Worm (Caenorhabditis elegans): ENCODE measurements around the gene B0244.15.

B0244.15 gene

ce11 chrIII:5710676-5711075 is 32.5 kb upstream of the B0244.15 start (continued):
- TF ChIP-seq F37D6.2 (tag; optimal IDR thresholded peaks at IDR 0.05) (no peak), ctbp-1 (GFP tag; IDR thresholded peaks at IDR 0.05) (no peak), F26F4.8 (GFP tag; conservative IDR thresholded peaks at IDR 0.05) (no peak), dmd-8 (GFP tag; IDR thresholded peaks at IDR 0.05) (no peak), daf-8 (GFP tag; IDR thresholded peaks at IDR 0.05) (no peak), egl-27 (tag; optimal IDR thresholded peaks at IDR 0.05) (no peak), Y105C5A.15 (GFP tag; IDR thresholded peaks at IDR 0.05) (no peak), daf-12 (tag; optimal IDR thresholded peaks at IDR 0.05) (no peak), zip-2 (tag; optimal IDR thresholded peaks at IDR 0.05) (no peak), nhr-237 (tag; optimal IDR thresholded peaks at IDR 0.05) (no peak), arid-1 (GFP tag; conservative IDR thresholded peaks at IDR 0.05) (no peak), zag-1 (tag; optimal IDR thresholded peaks at IDR 0.05) (no peak)

- TF ChIP-seq hlh-11 (tag; optimal IDR thresholded peaks at IDR 0.05): no peak
- no peak for TF ChIP-seq daf-16 (GFP tag; optimal IDR thresholded peaks at IDR 0.05)
- TF ChIP-seq daf-16 (tag; optimal IDR thresholded peaks at IDR 0.05): peak; percentile 6
- no peak for TF ChIP-seq madf-5 (GFP tag; IDR thresholded peaks at IDR 0.05)
- no peak for TF ChIP-seq saeg-2 (GFP tag; IDR thresholded peaks at IDR 0.05)
- TF ChIP-seq ceh-32 (tag; optimal IDR thresholded peaks at IDR 0.05; ENCODE audit: poor library complexity): no peak
- no peak for TF ChIP-seq ceh-82 (tag; optimal IDR thresholded peaks at IDR 0.05)
These were observed 31.9 kb upstream of the B0244.15 start, which contains the start of gene rbm-26 for ce11 chrIII:5711242-5711641. rbm-26 (plus strand) TSS chrIII:5711542.

ce11 chrIII:5711881-5712643 is 31.1 kb upstream of the B0244.15 start:
- 0 out of 2 replicates have a peak, but pooled peaks have one; percentile 25 for TF ChIP-seq D1046.2 (GFP tag; IDR thresholded peaks at IDR 0.05)
- TF ChIP-seq mes-2 (tag; optimal IDR thresholded peaks at IDR 0.05; ENCODE audit: poor library complexity, severe bottlenecking): no peak
- TF ChIP-seq aha-1 (tag): peak; percentile 93
- no peak for TF ChIP-seq hmg-1.1 (GFP tag; IDR thresholded peaks at IDR 0.05)
- peak; percentile 65 for TF ChIP-seq set-16 (GFP tag; IDR thresholded peaks at IDR 0.05)
- TF ChIP-seq unc-62 (GFP tag; optimal IDR thresholded peaks at IDR 0.05 in 1 of 2): peak in 1 of 2 experiments; percentile 32
- no peak for TF ChIP-seq unc-62 (tag; optimal IDR thresholded peaks at IDR 0.05)

ce11 chrIII:5714230-5714983 is 28.8 kb upstream of the B0244.15 start, which contains the start of gene arf-1:
arf-1 (plus strand) TSS chrIII:5714886.
- TF ChIP-seq daf-8 (GFP tag; IDR thresholded peaks at IDR 0.05): no peak
- TF ChIP-seq ceh-32 (tag; optimal IDR thresholded peaks at IDR 0.05; ENCODE audit: poor library complexity): no peak
- TF ChIP-seq jun-1 (tag; optimal IDR thresholded peaks at IDR 0.05): no peak
- no peak for TF ChIP-seq gei-8 (GFP tag; optimal IDR thresholded peaks at IDR 0.05)
- no peak for TF ChIP-seq vab-7 (GFP tag; IDR thresholded peaks at IDR 0.05)
- no peak for TF ChIP-seq nhr-10 (tag; optimal IDR thresholded peaks at IDR 0.05)
- no peak for TF ChIP-seq unc-130 (GFP tag; optimal IDR thresholded peaks at IDR 0.05)
- TF ChIP-seq attf-4 (tag; optimal IDR thresholded peaks at IDR 0.05): no peak
- no peak for TF ChIP-seq pha-4 (GFP tag; IDR thresholded peaks at IDR 0.05)
- no peak for TF ChIP-seq pha-4 (tag; optimal IDR thresholded peaks at IDR 0.05)
- TF ChIP-seq Y75B8A.6 (GFP tag; IDR thresholded peaks at IDR 0.05): 0 out of 2 replicates have a peak, but pooled peaks have one; percentile 8
- TF ChIP-seq Y105C5A.15 (GFP tag; IDR thresholded peaks at IDR 0.05): no peak
- TF ChIP-seq php-3 (GFP tag; IDR thresholded peaks at IDR 0.05): peak; percentile 76
- no peak for TF ChIP-seq skn-1 (tag; optimal IDR thresholded peaks at IDR 0.05)
- peak; percentile 65 for TF ChIP-seq aha-1 (tag)
- TF ChIP-seq F10B5.3 (tag; optimal IDR thresholded peaks at IDR 0.05): no peak
- TF ChIP-seq unc-39 (tag; optimal IDR thresholded peaks at IDR 0.05): no peak
- no peak for TF ChIP-seq F37D6.2 (tag; optimal IDR thresholded peaks at IDR 0.05)
- no peak for TF ChIP-seq mdl-1 (tag; optimal IDR thresholded peaks at IDR 0.05)
- no peak for TF ChIP-seq nhr-111 (GFP tag; optimal IDR thresholded peaks at IDR 0.05)
- no peak for TF ChIP-seq egl-43 (GFP tag; IDR thresholded peaks at IDR 0.05)
- TF ChIP-seq mdt-29 (GFP tag; IDR thresholded peaks at IDR 0.05): no peak
- no peak for TF ChIP-seq ces-1 (GFP tag; optimal IDR thresholded peaks at IDR 0.05)
- no peak for TF ChIP-seq nhr-76 (tag; optimal IDR thresholded peaks at IDR 0.05)
- TF ChIP-seq unc-62 (GFP tag; optimal IDR thresholded peaks at IDR 0.05 in 1 of 2): peak in 1 of 2 experiments; percentile 21
- no peak for TF ChIP-seq unc-62 (tag; optimal IDR thresholded peaks at IDR 0.05)

Data from whole organism, L4 larva.